Worm (Caenorhabditis elegans): ENCODE data around the gene ZK1055.2.

Gene ZK1055.2

ce11 chrV:6630769-6631168, 40.4 kb downstream of the ZK1055.2 start:
- TF ChIP-seq ets-7 (tag; optimal IDR thresholded peaks at IDR 0.05) (no peak), scrt-1 (GFP tag; IDR thresholded peaks at IDR 0.05) (no peak), hnd-1 (tag; optimal IDR thresholded peaks at IDR 0.05) (no peak)

ce11 chrV:6631866-6632265, 41.5 kb downstream of the ZK1055.2 start:
- TF ChIP-seq ceh-13 (GFP tag; optimal IDR thresholded peaks at IDR 0.05) (no peak), hmg-4 (GFP tag; optimal IDR thresholded peaks at IDR 0.05) (no peak), pes-1 (GFP tag; IDR thresholded peaks at IDR 0.05) (no peak), aly-1 (tag; optimal IDR thresholded peaks at IDR 0.05) (no peak), F13C5.2 (tag; optimal IDR thresholded peaks at IDR 0.05) (no peak), ets-7 (tag; optimal IDR thresholded peaks at IDR 0.05) (no peak), ama-1 (optimal IDR thresholded peaks at IDR 0.05) (no peak), ceh-36 (tag; optimal IDR thresholded peaks at IDR 0.05) (no peak), hmbx-1 (tag; optimal IDR thresholded peaks at IDR 0.05) (no peak), tbx-37 (GFP tag; conservative IDR thresholded peaks at IDR 0.05) (no peak), scrt-1 (GFP tag; IDR thresholded peaks at IDR 0.05) (no peak), sea-1 (GFP tag; conservative IDR thresholded peaks at IDR 0.05) (no peak), tbx-11 (GFP tag; IDR thresholded peaks at IDR 0.05) (no peak), tra-4 (tag; optimal IDR thresholded peaks at IDR 0.05) (no peak), B0310.2 (tag; optimal IDR thresholded peaks at IDR 0.05) (no peak), flt-1 (GFP tag; IDR thresholded peaks at IDR 0.05) (no peak)

- TF ChIP-seq hmbx-1 (tag; optimal IDR thresholded peaks at IDR 0.05), result no peak
- no peak for TF ChIP-seq ceh-36 (tag; optimal IDR thresholded peaks at IDR 0.05)
- no peak for TF ChIP-seq F13C5.2 (tag; optimal IDR thresholded peaks at IDR 0.05)
- no peak for TF ChIP-seq hmg-4 (GFP tag; optimal IDR thresholded peaks at IDR 0.05)
- no peak for TF ChIP-seq scrt-1 (GFP tag; IDR thresholded peaks at IDR 0.05)
- TF ChIP-seq ceh-13 (GFP tag; optimal IDR thresholded peaks at IDR 0.05), result no peak
- TF ChIP-seq B0310.2 (tag; optimal IDR thresholded peaks at IDR 0.05), result no peak
- no peak for TF ChIP-seq hnd-1 (tag; optimal IDR thresholded peaks at IDR 0.05)
- TF ChIP-seq pes-1 (GFP tag; IDR thresholded peaks at IDR 0.05), result no peak
- no peak for TF ChIP-seq aly-1 (tag; optimal IDR thresholded peaks at IDR 0.05)
- TF ChIP-seq ets-7 (tag; optimal IDR thresholded peaks at IDR 0.05), result no peak
- no peak for TF ChIP-seq tbx-11 (GFP tag; IDR thresholded peaks at IDR 0.05)
These were observed 42.5 kb downstream of the ZK1055.2 start, which contains the start of gene scd-2 for ce11 chrV:6632925-6633324. Gene scd-2, plus strand, starts transcription at chrV:6633225.
